Worm (Caenorhabditis elegans): ENCODE results near the gene Y111B2A.12.

Gene Y111B2A.12

ce11 chrIII:12668821-12669220 lies 59.7 kb downstream of the Y111B2A.12 start:
- no peak for TF ChIP-seq unc-39 (tag; optimal IDR thresholded peaks at IDR 0.05)
- TF ChIP-seq lin-39 (tag; optimal IDR thresholded peaks at IDR 0.05) = no peak
- no peak for TF ChIP-seq skn-1 (tag; optimal IDR thresholded peaks at IDR 0.05)
- no peak for TF ChIP-seq snpc-4 (tag; optimal IDR thresholded peaks at IDR 0.05)
- no peak for TF ChIP-seq unc-62 (GFP tag; optimal IDR thresholded peaks at IDR 0.05)
- TF ChIP-seq Y55F3AM.14 (GFP tag; optimal IDR thresholded peaks at IDR 0.05) = no peak
- TF ChIP-seq mdl-1 (tag; optimal IDR thresholded peaks at IDR 0.05) = no peak
- no peak for TF ChIP-seq egl-27 (tag; optimal IDR thresholded peaks at IDR 0.05)
- TF ChIP-seq unc-55 (GFP tag; optimal IDR thresholded peaks at IDR 0.05) = no peak
- no peak for TF ChIP-seq mbf-1 (tag; optimal IDR thresholded peaks at IDR 0.05)

Data from whole organism, L2 larva.